Fruit fly (Drosophila melanogaster) whole organism, embryonic: ENCODE data around the gene Rab35.
A peak's percentile ranks its signal among the peaks of the same experiment; 100 is the strongest.

Experiments used
- CG14441 ChIP-seq: fragments of 200-800 bp; sonication (Bioruptor generic); IDR thresholded peaks from 2 replicates; pipeline ENCODE4 v1.3.6; 2022; ENCODE audit warnings: missing biosample characterization, missing genetic modification characterization
- CG3847 ChIP-seq: fragments of 200-800 bp; sonication (Bioruptor generic); IDR thresholded peaks from 2 replicates; pipeline ENCODE4 v1.3.6; 2022; ENCODE audit warnings: missing biosample characterization, missing genetic modification characterization
- phol ChIP-seq: fragments of 200-800 bp; sonication (Bioruptor generic); optimal IDR thresholded peaks from 3 replicates; lab custom pipeline; 2018; ENCODE audit warnings: missing biosample characterization, mild to moderate bottlenecking, missing genetic modification characterization, moderate library complexity
- sim ChIP-seq: fragments of 200-800 bp; sonication (Bioruptor generic); IDR thresholded peaks from 2 replicates; pipeline ENCODE4 v1.3.6; 2022; ENCODE audit warnings: missing biosample characterization, missing genetic modification characterization

dm6 chrX:20147693-20148174, 11.9 kb downstream of the Rab35 start, which contains the start of gene aspr:
- TF ChIP-seq phol (no peak), sim (no peak), CG14441 (GFP tag; lab: Robert Waterston, UW) (0 out of 2 replicates have a peak, but pooled peaks have one; percentile 7), CG3847 (no peak)
